Worm (Caenorhabditis elegans) whole organism, early embryonic: Measurements from ENCODE around the gene Y40B10A.11.

ENCODE experiments used
- B0310.2 ChIP-seq: sonication (generic microtip); optimal IDR thresholded peaks from 2 replicates; lab custom pipeline; 2016; ENCODE audit warnings: mild to moderate bottlenecking, missing genetic modification characterization, missing compliant biosample characterization
- F13C5.2 ChIP-seq: sonication (generic microtip); optimal IDR thresholded peaks from 2 replicates; lab custom pipeline; 2017; ENCODE audit warnings: mild to moderate bottlenecking, missing genetic modification characterization, inconsistent platforms, missing compliant biosample characterization
- ama-1 ChIP-seq: fragments of 150-350 bp; optimal IDR thresholded peaks from 2 replicates; lab custom pipeline; 2014
- ceh-13 ChIP-seq: fragments of 200-800 bp; sonication (Bioruptor generic); optimal IDR thresholded peaks from 2 replicates; lab custom pipeline; 2018; ENCODE audit warnings: mild to moderate bottlenecking, missing genetic modification characterization, missing compliant biosample characterization
- ceh-36 ChIP-seq: sonication (generic microtip); optimal IDR thresholded peaks from 2 replicates; lab custom pipeline; 2016; ENCODE audit warnings: missing genetic modification characterization, inconsistent platforms, missing compliant biosample characterization
- ets-7 ChIP-seq: sonication (generic microtip); optimal IDR thresholded peaks from 2 replicates; lab custom pipeline; 2016; ENCODE audit warnings: missing genotype, missing genetic modification characterization, missing compliant biosample characterization
- flt-1 ChIP-seq: fragments of 200-800 bp; sonication (Bioruptor generic); IDR thresholded peaks from 2 replicates; pipeline ENCODE4 v1.3.6; 2022; ENCODE audit warnings: missing genetic modification characterization, missing compliant biosample characterization
- hmbx-1 ChIP-seq: sonication (generic microtip); optimal IDR thresholded peaks from 2 replicates; lab custom pipeline; 2016; ENCODE audit warnings: mild to moderate bottlenecking, missing genetic modification characterization, missing compliant biosample characterization
- hnd-1 ChIP-seq: sonication (generic microtip); optimal IDR thresholded peaks from 2 replicates; lab custom pipeline; 2016; ENCODE audit warnings: missing genetic modification characterization, missing compliant biosample characterization
- pes-1 ChIP-seq: fragments of 200-800 bp; sonication (Bioruptor generic); IDR thresholded peaks from 2 replicates; pipeline ENCODE4 v1.3.6; 2022; ENCODE audit warnings: missing genetic modification reagents, missing genetic modification characterization, missing compliant biosample characterization
- sea-1 ChIP-seq: fragments of 200-800 bp; sonication (Bioruptor generic); conservative IDR thresholded peaks from 2 replicates; pipeline ENCODE4 v1.3.6; 2022; ENCODE audit warnings: missing genetic modification characterization, missing compliant biosample characterization
- tbx-11 ChIP-seq: fragments of 200-800 bp; sonication (Bioruptor generic); IDR thresholded peaks from 2 replicates; pipeline ENCODE4 v1.3.6; 2022; ENCODE audit warnings: missing genetic modification characterization, missing compliant biosample characterization
- tbx-37 ChIP-seq: fragments of 200-800 bp; sonication (Bioruptor generic); conservative IDR thresholded peaks from 2 replicates; pipeline ENCODE4 v1.3.6; 2022; ENCODE audit warnings: missing genetic modification reagents, missing genetic modification characterization, missing compliant biosample characterization
- tra-4 ChIP-seq: sonication (generic microtip); optimal IDR thresholded peaks from 2 replicates; lab custom pipeline; 2017; ENCODE audit warnings: missing genetic modification characterization, missing compliant biosample characterization

DNA sequence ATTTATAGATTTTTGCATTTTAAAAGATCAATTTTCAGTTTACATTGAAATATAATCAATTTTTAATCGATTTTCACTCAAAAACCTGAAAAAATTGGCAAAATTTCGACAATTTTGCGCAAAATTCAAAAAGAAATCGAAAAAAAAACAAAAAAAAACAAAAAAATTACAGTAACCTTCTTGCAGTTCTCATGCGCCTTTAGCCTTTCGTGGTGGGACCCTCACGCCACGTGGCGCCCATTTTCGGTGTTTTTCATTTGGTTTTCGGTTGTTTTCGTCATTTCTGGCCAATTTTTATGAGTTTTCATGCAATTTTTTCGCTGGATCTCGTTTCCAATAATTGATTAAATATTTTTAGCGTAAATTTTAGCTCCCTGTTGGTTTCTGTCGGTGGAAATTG, 16.0 kb upstream of the Y40B10A.11 start:
- TF ChIP-seq sea-1 (GFP tag; lab: Robert Waterston, UW) = no peak
- no peak for TF ChIP-seq ama-1 (lab: Kevin White, UChicago)
- no peak for TF ChIP-seq hnd-1 (tag; lab: Kevin White, UChicago)
- TF ChIP-seq ets-7 (tag; lab: Kevin White, UChicago) = no peak
- no peak for TF ChIP-seq B0310.2
- no peak for TF ChIP-seq ceh-36
- TF ChIP-seq flt-1 = no peak
- TF ChIP-seq tra-4 (tag; lab: Kevin White, UChicago) = no peak
- no peak for TF ChIP-seq ceh-13 (GFP tag; lab: Kevin White, UChicago)
- no peak for TF ChIP-seq hmbx-1
- TF ChIP-seq F13C5.2 (tag; lab: Kevin White, UChicago) = no peak
- TF ChIP-seq pes-1 (GFP tag; lab: Robert Waterston, UW) = no peak
- TF ChIP-seq tbx-37 (GFP tag; lab: Robert Waterston, UW) = no peak
- TF ChIP-seq tbx-11 = no peak
